Worm (Caenorhabditis elegans) whole organism, L2 larva: ENCODE results near the gene glb-23.
"Not testable (repeated sequence)": the region's sequence is repeated elsewhere in the genome, so short reads cannot be mapped to it uniquely, and the experiment has no call there.

ENCODE experiments used
- F13H6.1 ChIP-seq: sonication (generic microtip); optimal IDR thresholded peaks from 2 replicates; lab custom pipeline; 2016; ENCODE audit warnings: missing genetic modification characterization, missing compliant biosample characterization
- Y55F3AM.14 ChIP-seq: fragments of 200-800 bp; sonication (Bioruptor generic); optimal IDR thresholded peaks from 2 replicates; lab custom pipeline; 2018; ENCODE audit warnings: mild to moderate bottlenecking, missing genetic modification characterization, missing compliant biosample characterization
- ama-1 ChIP-seq: fragments of 150-350 bp; optimal IDR thresholded peaks from 2 replicates; lab custom pipeline; 2018; ENCODE audit warnings: inconsistent platforms
- blmp-1 ChIP-seq: sonication (generic microtip); optimal IDR thresholded peaks from 2 replicates; lab custom pipeline; 2017; ENCODE audit warnings: missing genetic modification characterization, mild to moderate bottlenecking, missing compliant biosample characterization, antibody characterized with exemption, moderate library complexity; ENCODE audit not compliant: insufficient read depth
- ceh-16 ChIP-seq: fragments of 150-350 bp; optimal IDR thresholded peaks from 2 replicates; lab custom pipeline; 2014; ENCODE audit warnings: missing biosample characterization, missing genetic modification characterization
- crh-2 ChIP-seq: sonication (generic microtip); optimal IDR thresholded peaks from 2 replicates; lab custom pipeline; 2017; ENCODE audit warnings: missing biosample characterization, missing genetic modification characterization
- fos-1 ChIP-seq: fragments of 150-350 bp; optimal IDR thresholded peaks from 2 replicates; lab custom pipeline; 2014; ENCODE audit warnings: missing biosample characterization, missing genetic modification characterization
- gmeb-1 ChIP-seq: fragments of 150-350 bp; optimal IDR thresholded peaks from 2 replicates; lab custom pipeline; 2014; ENCODE audit warnings: missing biosample characterization, missing genetic modification characterization
- lin-11 ChIP-seq: fragments of 150-350 bp; sonication (generic microtip); optimal IDR thresholded peaks from 2 replicates; lab custom pipeline; 2014; ENCODE audit warnings: missing biosample characterization, missing genetic modification characterization, inconsistent platforms, mixed read lengths
- lin-13 ChIP-seq: fragments of 150-350 bp; optimal IDR thresholded peaks from 2 replicates; lab custom pipeline; 2014; ENCODE audit warnings: missing biosample characterization, missing genetic modification reagents, missing genetic modification characterization
- lin-39 ChIP-seq: fragments of 150-350 bp; optimal IDR thresholded peaks from 2 replicates; lab custom pipeline; 2014; ENCODE audit warnings: missing biosample characterization, missing genetic modification reagents, missing genetic modification characterization
- mab-5 ChIP-seq: fragments of 150-350 bp; optimal IDR thresholded peaks from 2 replicates; lab custom pipeline; 2014; ENCODE audit warnings: missing biosample characterization, missing genetic modification characterization
- mbf-1 ChIP-seq: sonication (generic microtip); optimal IDR thresholded peaks from 2 replicates; lab custom pipeline; 2017; ENCODE audit warnings: missing biosample characterization, missing genetic modification characterization
- mdl-1 ChIP-seq, 2 experiments: fragments of 150-350 bp in 1 of 2; sonication (generic microtip) in 1 of 2; optimal IDR thresholded peaks; 2 replicates each; lab custom pipeline; 2017; ENCODE audit warnings: missing biosample characterization in 2 of 2, missing genetic modification characterization in 2 of 2
- nhr-10 ChIP-seq: sonication (generic microtip); optimal IDR thresholded peaks from 2 replicates; lab custom pipeline; 2017; ENCODE audit warnings: missing biosample characterization, missing genetic modification characterization
- nhr-11 ChIP-seq: fragments of 150-350 bp; optimal IDR thresholded peaks from 2 replicates; lab custom pipeline; 2014; ENCODE audit warnings: missing biosample characterization, missing genetic modification characterization
- nhr-129 ChIP-seq: fragments of 150-350 bp; optimal IDR thresholded peaks from 2 replicates; lab custom pipeline; 2014; ENCODE audit warnings: missing biosample characterization, missing genetic modification characterization
- nhr-23 ChIP-seq: fragments of 150-350 bp; optimal IDR thresholded peaks from 2 replicates; lab custom pipeline; 2014; ENCODE audit warnings: missing biosample characterization, missing genetic modification reagents, missing genetic modification characterization
- nhr-237 ChIP-seq: fragments of 150-350 bp; optimal IDR thresholded peaks from 2 replicates; lab custom pipeline; 2014; ENCODE audit warnings: missing biosample characterization, missing genetic modification characterization
- nhr-6 ChIP-seq: fragments of 150-350 bp; optimal IDR thresholded peaks from 2 replicates; lab custom pipeline; 2014; ENCODE audit warnings: missing biosample characterization, missing genetic modification characterization
- nhr-77 ChIP-seq: fragments of 150-350 bp; optimal IDR thresholded peaks from 2 replicates; lab custom pipeline; 2014; ENCODE audit warnings: missing biosample characterization, missing genetic modification characterization
- peb-1 ChIP-seq: fragments of 150-350 bp; optimal IDR thresholded peaks from 2 replicates; lab custom pipeline; 2014; ENCODE audit warnings: missing biosample characterization, missing genetic modification characterization
- sem-4 ChIP-seq: fragments of 150-350 bp; optimal IDR thresholded peaks from 2 replicates; lab custom pipeline; 2014; ENCODE audit warnings: missing biosample characterization, missing genetic modification reagents, missing genetic modification characterization
- skn-1 ChIP-seq: sonication (generic microtip); optimal IDR thresholded peaks from 2 replicates; lab custom pipeline; 2017; ENCODE audit warnings: missing biosample characterization, missing genetic modification characterization
- sma-3 ChIP-seq: sonication (generic microtip); optimal IDR thresholded peaks from 2 replicates; lab custom pipeline; 2016; ENCODE audit warnings: missing genetic modification reagents, missing genetic modification characterization, missing compliant biosample characterization
- sma-9 ChIP-seq, 2 experiments: fragments of 150-350 bp in 1 of 2; sonication (generic microtip) in 1 of 2; optimal IDR thresholded peaks; 2 replicates each; lab custom pipeline; 2014 to 2016; ENCODE audit warnings: missing genetic modification characterization in 2 of 2, mild to moderate bottlenecking in 1 of 2, missing biosample characterization in 1 of 2, missing compliant biosample characterization in 1 of 2, missing genetic modification reagents in 1 of 2, moderate library complexity in 1 of 2
- snpc-4 ChIP-seq: fragments of 150-350 bp; optimal IDR thresholded peaks from 2 replicates; lab custom pipeline; 2014; ENCODE audit warnings: missing biosample characterization, missing genetic modification characterization
- unc-55 ChIP-seq: fragments of 150-350 bp; sonication (generic microtip); optimal IDR thresholded peaks from 3 replicates; lab custom pipeline; 2014; ENCODE audit warnings: missing biosample characterization, missing genetic modification reagents, missing genetic modification characterization
- unc-62 ChIP-seq: fragments of 150-350 bp; optimal IDR thresholded peaks from 2 replicates; lab custom pipeline; 2014; ENCODE audit warnings: missing biosample characterization, missing genetic modification reagents, missing genetic modification characterization
- zag-1 ChIP-seq: fragments of 150-350 bp; optimal IDR thresholded peaks from 2 replicates; lab custom pipeline; 2014; ENCODE audit warnings: missing biosample characterization, missing genetic modification characterization

glb-23 gene

DNA sequence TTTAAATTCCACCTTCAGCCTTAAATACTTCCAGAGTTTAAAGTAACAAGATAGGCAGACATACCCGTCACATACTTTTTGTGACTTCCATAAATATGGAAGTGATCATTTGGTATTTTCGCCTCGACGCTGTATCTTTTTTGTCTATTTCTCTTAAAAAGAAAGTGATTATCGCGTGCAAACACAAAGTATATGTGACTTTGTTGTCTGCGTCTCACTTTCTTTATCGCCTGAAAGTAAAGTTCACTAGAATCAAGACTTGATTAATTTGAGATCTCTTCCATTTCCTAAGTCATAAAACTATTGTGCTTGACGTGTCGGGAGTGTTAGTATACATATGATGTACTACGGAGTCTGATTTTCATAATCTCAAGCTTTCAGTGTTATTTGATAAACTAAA is 39.0 kb upstream of the glb-23 start, which contains the start of gene C06E4.6 (continued):
- TF ChIP-seq snpc-4 (no peak), unc-62 (no peak), nhr-129 (tag; lab: Kevin White, UChicago) (no peak), F13H6.1 (tag; lab: Kevin White, UChicago) (no peak)

ce11 chrIV:7254690-7255089 is 35.4 kb upstream of the glb-23 start, which contains the start of gene C06E4.5:
C06E4.5 (plus strand) TSS chrIV:7254990.
- not testable (repeated sequence) for TF ChIP-seq Y55F3AM.14 (GFP tag; lab: Kevin White, UChicago); unc-62; lin-13 (GFP tag; lab: Kevin White, UChicago)

DNA sequence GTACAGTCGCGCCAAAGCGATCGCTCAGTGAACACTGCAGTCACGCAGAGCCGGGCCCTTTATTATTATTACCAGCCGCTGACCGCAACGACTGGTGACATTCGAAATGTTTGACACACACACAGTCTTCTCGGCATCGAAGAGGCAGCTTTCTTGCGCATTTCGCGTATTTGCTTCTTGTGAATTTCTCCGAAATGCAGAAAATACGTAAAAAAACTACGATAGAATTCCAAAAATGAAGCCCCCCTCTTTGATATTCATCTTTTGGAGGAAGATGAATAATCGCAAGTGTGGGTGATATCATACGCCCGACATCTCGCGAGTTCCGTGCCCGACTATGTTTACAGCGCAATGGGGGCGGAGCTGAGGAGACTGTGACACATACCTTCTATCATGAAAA is 34.0 kb upstream of the glb-23 start:
- TF ChIP-seq mab-5 (tag; lab: Kevin White, UChicago): no peak
- no peak for TF ChIP-seq mdl-1 (tag; optimal IDR thresholded peaks at IDR 0.05; lab: Kevin White, UChicago)
- TF ChIP-seq nhr-129 (tag; lab: Kevin White, UChicago): no peak
- no peak for TF ChIP-seq crh-2 (tag; lab: Kevin White, UChicago)
- TF ChIP-seq F13H6.1 (tag; lab: Kevin White, UChicago): no peak
- TF ChIP-seq nhr-23 (tag; lab: Kevin White, UChicago): no peak
- TF ChIP-seq unc-55 (GFP tag; lab: Kevin White, UChicago): no peak
- peak; percentile 50 for TF ChIP-seq snpc-4
- TF ChIP-seq, all 48 proteins: peak for 1

- no peak for TF ChIP-seq nhr-237 (tag; lab: Kevin White, UChicago)
- TF ChIP-seq crh-2 (tag; lab: Kevin White, UChicago): no peak
- no peak for TF ChIP-seq zag-1 (tag; lab: Kevin White, UChicago)
- TF ChIP-seq sem-4 (tag; lab: Kevin White, UChicago): no peak
- no peak for TF ChIP-seq mdl-1 (tag; optimal IDR thresholded peaks at IDR 0.05; lab: Kevin White, UChicago)
- TF ChIP-seq lin-11: no peak
- no peak for TF ChIP-seq gmeb-1 (tag; lab: Kevin White, UChicago)
- TF ChIP-seq, all 48 proteins: peak for 0
These were observed 30.9 kb upstream of the glb-23 start, which contains the start of gene D2024.18 for ce11 chrIV:7250158-7250557. D2024.18 (plus strand) TSS chrIV:7250458.

ce11 chrIV:7247243-7247642 is 27.9 kb upstream of the glb-23 start, which contains the start of gene D2024.1:
D2024.1 (plus strand) TSS chrIV:7247543.
- not testable (repeated sequence) for TF ChIP-seq peb-1; ama-1 (lab: Kevin White, UChicago); lin-39

ce11 chrIV:7246553-7246952 is 27.3 kb upstream of the glb-23 start, which contains the start of gene col-114:
col-114 (minus strand) TSS chrIV:7246653.
- no peak for TF ChIP-seq peb-1
- TF ChIP-seq nhr-23 (tag; lab: Kevin White, UChicago): no peak
- TF ChIP-seq blmp-1 (tag; lab: Kevin White, UChicago): no peak
- no peak for TF ChIP-seq nhr-237 (tag; lab: Kevin White, UChicago)
- TF ChIP-seq sma-9 (GFP tag; optimal IDR thresholded peaks at IDR 0.05; lab: Kevin White, UChicago): no peak
- TF ChIP-seq sma-9 (tag; optimal IDR thresholded peaks at IDR 0.05; lab: Kevin White, UChicago): no peak
- TF ChIP-seq sma-3 (GFP tag; lab: Kevin White, UChicago): no peak
- no peak for TF ChIP-seq lin-11
- TF ChIP-seq mbf-1 (tag; lab: Kevin White, UChicago): no peak
- TF ChIP-seq ceh-16 (tag; lab: Kevin White, UChicago): no peak
- no peak for TF ChIP-seq nhr-10 (tag; lab: Kevin White, UChicago)
- TF ChIP-seq nhr-77 (tag; lab: Kevin White, UChicago): no peak

ce11 chrIV:7245592-7245991 is 26.3 kb upstream of the glb-23 start:
- TF ChIP-seq nhr-6 (tag; lab: Kevin White, UChicago): no peak
- TF ChIP-seq fos-1 (tag; lab: Kevin White, UChicago): no peak
- TF ChIP-seq lin-11: no peak
- no peak for TF ChIP-seq nhr-23 (tag; lab: Kevin White, UChicago)
- TF ChIP-seq mbf-1 (tag; lab: Kevin White, UChicago): no peak
- no peak for TF ChIP-seq nhr-11 (tag; lab: Kevin White, UChicago)
- no peak for TF ChIP-seq peb-1
- no peak for TF ChIP-seq ceh-16 (tag; lab: Kevin White, UChicago)
- TF ChIP-seq Y55F3AM.14 (GFP tag; lab: Kevin White, UChicago): no peak
- no peak for TF ChIP-seq nhr-237 (tag; lab: Kevin White, UChicago)
- no peak for TF ChIP-seq skn-1 (tag; lab: Kevin White, UChicago)
- no peak for TF ChIP-seq sem-4 (tag; lab: Kevin White, UChicago)
